Worm (Caenorhabditis elegans): ENCODE measurements around the gene T02H6.7.

ce11 chrII:723488-723887 lies 41.1 kb downstream of the T02H6.7 start, which contains the start of gene rfip-2:
- no peak for TF ChIP-seq nhr-28 (tag; optimal IDR thresholded peaks at IDR 0.05)
- no peak for TF ChIP-seq flh-1 (GFP tag; optimal IDR thresholded peaks at IDR 0.05)
- no peak for TF ChIP-seq ceh-39 (tag; optimal IDR thresholded peaks at IDR 0.05)

Data from whole organism, mixed stage, embryonic.